Fruit fly (Drosophila melanogaster): ENCODE data around the gene CG16700.

The CG16700 gene

DNA sequence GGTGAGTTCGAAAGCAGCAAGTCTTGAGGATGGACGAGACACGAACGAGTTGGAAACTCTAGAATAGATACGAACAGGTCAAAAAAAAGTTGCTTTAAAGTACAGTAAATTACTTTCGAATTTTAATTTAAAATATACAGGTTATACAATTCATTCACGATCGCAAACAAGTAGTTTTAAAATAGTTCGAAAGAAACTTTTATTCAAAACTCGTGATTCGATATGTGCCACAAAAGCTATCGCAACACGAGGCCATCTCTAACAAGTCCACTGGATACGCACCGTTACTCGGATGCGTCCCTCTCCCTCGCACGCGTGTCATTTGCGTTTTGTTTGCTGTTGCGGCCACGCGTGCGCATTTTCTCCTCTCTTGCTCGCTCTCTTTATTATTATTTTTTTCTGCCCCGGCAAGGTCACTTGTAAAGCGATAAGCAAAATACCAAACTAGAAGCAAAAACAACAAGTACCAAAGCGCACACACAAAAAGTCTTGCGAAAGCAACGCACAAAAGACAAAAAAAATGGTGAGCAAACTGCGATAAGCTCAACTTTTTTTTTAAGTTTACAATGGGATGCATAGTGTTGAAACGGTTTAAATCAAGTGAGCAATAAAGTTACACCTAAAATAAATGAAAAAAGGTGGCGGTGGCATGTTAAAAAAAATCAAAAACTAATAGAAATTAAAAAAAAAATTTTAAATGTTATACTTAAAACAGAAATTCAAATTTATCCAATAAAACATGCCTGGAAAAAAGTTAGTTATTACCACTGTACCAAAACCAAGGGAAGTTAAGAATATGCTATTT is 33.6 kb downstream of the CG16700 start (continued):
- TF ChIP-seq ems (GFP tag; optimal IDR thresholded peaks at IDR 0.05): no peak
- peak; percentile 40; the same call in 1 of the 2 replicates for TF ChIP-seq chm (GFP tag; IDR thresholded peaks at IDR 0.05)
- TF ChIP-seq toy (GFP tag; IDR thresholded peaks at IDR 0.05): 0 out of 2 replicates have a peak, but pooled peaks have one; percentile 10
- peak; percentile 43 for TF ChIP-seq CG6272 (GFP tag; IDR thresholded peaks at IDR 0.05)
- TF ChIP-seq mam (GFP tag; optimal IDR thresholded peaks at IDR 0.05): peak; percentile 51
- 0 out of 2 replicates have a peak, but pooled peaks have one; percentile 31 for TF ChIP-seq Oaz (GFP tag; IDR thresholded peaks at IDR 0.05)
- no peak for TF ChIP-seq Dip2 (GFP tag; IDR thresholded peaks at IDR 0.05)
- no peak for TF ChIP-seq slou (GFP tag; optimal IDR thresholded peaks at IDR 0.05)
- TF ChIP-seq CG13296 (GFP tag; optimal IDR thresholded peaks at IDR 0.05): peak; percentile 83
- TF ChIP-seq Aef1 (GFP tag; IDR thresholded peaks at IDR 0.05): peak; percentile 69

DNA sequence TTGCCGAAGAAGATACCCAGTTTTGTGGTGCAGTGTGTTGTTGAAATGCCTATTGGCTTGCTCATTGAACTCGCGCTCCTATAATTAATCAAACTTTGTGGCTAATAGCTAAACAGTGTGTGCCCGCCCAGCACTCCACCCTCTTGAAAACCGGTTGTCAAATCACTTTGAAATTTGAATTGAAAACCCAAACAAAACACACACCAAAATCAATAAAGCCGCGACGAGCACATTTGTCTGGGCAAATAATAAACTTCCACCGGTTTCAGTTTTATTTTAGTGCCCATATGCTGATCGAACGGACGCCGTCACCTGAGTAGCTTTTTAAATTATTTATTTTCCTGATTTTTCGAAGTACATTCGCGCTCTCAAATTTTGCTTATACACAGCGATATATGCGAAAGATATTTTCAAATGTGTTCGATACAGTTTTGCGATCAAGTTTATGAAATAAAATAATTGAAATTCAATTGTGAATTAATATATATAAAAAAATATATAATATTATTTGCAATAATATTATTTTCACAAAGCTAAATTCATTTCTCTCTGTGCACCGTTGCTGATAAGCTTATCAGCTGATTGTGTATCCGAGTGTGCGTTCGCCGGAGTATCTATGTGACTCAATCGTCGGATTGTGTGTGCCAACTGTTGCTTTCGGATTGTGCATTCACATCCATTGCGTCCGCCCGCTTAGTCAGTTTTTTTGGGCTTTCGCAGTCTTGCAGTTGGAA is 38.2 kb downstream of the CG16700 start:
- TF ChIP-seq unpg (GFP tag; optimal IDR thresholded peaks at IDR 0.05) (peak; percentile 87), CG32767 (GFP tag; IDR thresholded peaks at IDR 0.05) (peak; percentile 82), pan (optimal IDR thresholded peaks at IDR 0.05) (no peak), pan (GFP tag; optimal IDR thresholded peaks at IDR 0.05 in 1 of 2, IDR thresholded peaks at IDR 0.05 in 1 of 2) (peak in 1 of 2 experiments; percentile 85), CG12236 (GFP tag; optimal IDR thresholded peaks at IDR 0.05) (no peak), CG1602 (GFP tag; optimal IDR thresholded peaks at IDR 0.05) (peak; percentile 59), D19B (GFP tag; optimal IDR thresholded peaks at IDR 0.05) (peak; percentile 68), ara (GFP tag; IDR thresholded peaks at IDR 0.05) (peak; percentile 57; the same call in 1 of the 2 replicates), Gsc (GFP tag; IDR thresholded peaks at IDR 0.05) (no peak), sima (GFP tag; optimal IDR thresholded peaks at IDR 0.05) (no peak), ATbp (GFP tag; optimal IDR thresholded peaks at IDR 0.05) (peak; percentile 84), Nf-YC (tag; optimal IDR thresholded peaks at IDR 0.05) (peak; percentile 73), sisA (GFP tag; IDR thresholded peaks at IDR 0.05) (peak; percentile 75), toy (GFP tag; IDR thresholded peaks at IDR 0.05) (no peak), tna (GFP tag; IDR thresholded peaks at IDR 0.05; ENCODE audit: partially characterized antibody) (no peak), CG10209 (GFP tag; optimal IDR thresholded peaks at IDR 0.05) (peak; percentile 84), fu2 (GFP tag; optimal IDR thresholded peaks at IDR 0.05) (no peak), stc (GFP tag; IDR thresholded peaks at IDR 0.05) (peak; percentile 87), hb (GFP tag; IDR thresholded peaks at IDR 0.05; ENCODE audit: partially characterized antibody) (no peak), CG18619 (GFP tag; optimal IDR thresholded peaks at IDR 0.05) (peak; percentile 82), CG6654 (GFP tag; optimal IDR thresholded peaks at IDR 0.05) (peak; percentile 12), CG12071 (GFP tag; optimal IDR thresholded peaks at IDR 0.05) (no peak), gsb (GFP tag; IDR thresholded peaks at IDR 0.05) (peak; percentile 67; the same call in 1 of the 2 replicates), nerfin-1 (tag; optimal IDR thresholded peaks at IDR 0.05) (peak; percentile 64), Hr39 (optimal IDR thresholded peaks at IDR 0.05) (no peak), cg (GFP tag; optimal IDR thresholded peaks at IDR 0.05) (peak; percentile 19), Stat92E (GFP tag; optimal IDR thresholded peaks at IDR 0.05) (no peak), CG14050 (GFP tag; IDR thresholded peaks at IDR 0.05) (peak; percentile 69; the same call in 2 of the 3 replicates), wor (GFP tag; IDR thresholded peaks at IDR 0.05) (peak; percentile 70), C15 (GFP tag; IDR thresholded peaks at IDR 0.05) (0 out of 3 replicates have a peak, but pooled peaks have one; percentile 7), Bdp1 (GFP tag; optimal IDR thresholded peaks at IDR 0.05) (no peak), GATAe (GFP tag; conservative IDR thresholded peaks at IDR 0.05) (peak; percentile 90), row (GFP tag; IDR thresholded peaks at IDR 0.05) (peak; percentile 90), pnt (GFP tag; optimal IDR thresholded peaks at IDR 0.05) (no peak), CG34224 (GFP tag; IDR thresholded peaks at IDR 0.05; ENCODE audit: partially characterized antibody) (no peak), CG34422 (GFP tag; IDR thresholded peaks at IDR 0.05) (peak; percentile 81), CG4820 (GFP tag; optimal IDR thresholded peaks at IDR 0.05) (peak; percentile 50), CG11247 (GFP tag; IDR thresholded peaks at IDR 0.05) (peak; percentile 61; the same call in 1 of the 2 replicates)
